Fruit fly (Drosophila melanogaster) whole organism, embryonic: ENCODE data around the gene Uev1A.
A peak's percentile ranks its signal among the peaks of the same experiment; 100 is the strongest.

Source experiments
- Abd-B ChIP-seq: fragments of 200-800 bp; sonication (Bioruptor generic); optimal IDR thresholded peaks from 2 replicates; lab custom pipeline; 2018; ENCODE audit warnings: missing biosample characterization, mild to moderate bottlenecking, missing genetic modification characterization, moderate library complexity
- Atf3 ChIP-seq: fragments of 200-800 bp; sonication (Bioruptor generic); optimal IDR thresholded peaks from 3 replicates; lab custom pipeline; 2016; ENCODE audit warnings: missing biosample characterization, missing genetic modification characterization
- CG10366 ChIP-seq: fragments of 200-800 bp; sonication (Bioruptor generic); IDR thresholded peaks from 2 replicates; pipeline ENCODE4 v1.3.6; 2022; ENCODE audit warnings: missing biosample characterization, missing genetic modification characterization
- CG11560 ChIP-seq: fragments of 200-800 bp; sonication (Bioruptor generic); IDR thresholded peaks from 3 replicates; pipeline ENCODE4 v1.3.6; 2022; ENCODE audit warnings: missing biosample characterization, missing genetic modification characterization
- CG1647 ChIP-seq: fragments of 200-800 bp; sonication (Bioruptor generic); optimal IDR thresholded peaks from 3 replicates; lab custom pipeline; 2016; ENCODE audit warnings: missing biosample characterization, missing genetic modification characterization
- CG16863 ChIP-seq: fragments of 200-800 bp; sonication (Bioruptor generic); optimal IDR thresholded peaks from 3 replicates; lab custom pipeline; 2016; ENCODE audit warnings: missing biosample characterization, missing genetic modification characterization
- CG17359 ChIP-seq: fragments of 200-800 bp; sonication (Bioruptor generic); optimal IDR thresholded peaks from 3 replicates; lab custom pipeline; 2018; ENCODE audit warnings: missing biosample characterization, mild to moderate bottlenecking, missing genetic modification characterization, moderate library complexity
- CG2678 ChIP-seq: fragments of 200-800 bp; sonication (Bioruptor generic); optimal IDR thresholded peaks from 3 replicates; lab custom pipeline; 2019; ENCODE audit warnings: missing biosample characterization, mild to moderate bottlenecking, missing genetic modification characterization, moderate library complexity
- CG33213 ChIP-seq: fragments of 200-800 bp; sonication (Bioruptor generic); optimal IDR thresholded peaks from 3 replicates; lab custom pipeline; 2016; ENCODE audit warnings: missing biosample characterization, missing genetic modification characterization
- CG5245 ChIP-seq: fragments of 200-800 bp; sonication (Bioruptor generic); optimal IDR thresholded peaks from 3 replicates; lab custom pipeline; 2016; ENCODE audit warnings: missing biosample characterization, missing genetic modification characterization
- CG5953 ChIP-seq: fragments of 200-800 bp; sonication (Bioruptor generic); IDR thresholded peaks from 2 replicates; pipeline ENCODE4 v1.3.6; 2022; ENCODE audit warnings: missing biosample characterization, missing genetic modification characterization
- CG7372 ChIP-seq: fragments of 200-800 bp; sonication (Bioruptor generic); IDR thresholded peaks from 2 replicates; pipeline ENCODE4 v1.3.6; 2022; ENCODE audit warnings: missing biosample characterization, missing genetic modification characterization
- CG7556 ChIP-seq: fragments of 200-800 bp; sonication (Bioruptor generic); optimal IDR thresholded peaks from 2 replicates; lab custom pipeline; 2017; ENCODE audit warnings: missing biosample characterization, mild to moderate bottlenecking, missing genetic modification characterization
- CrebB ChIP-seq: fragments of 200-800 bp; sonication (Bioruptor generic); optimal IDR thresholded peaks from 3 replicates; lab custom pipeline; 2018; ENCODE audit warnings: missing biosample characterization, mild to moderate bottlenecking, missing genetic modification characterization
- D19B ChIP-seq: fragments of 200-800 bp; sonication (Bioruptor generic); optimal IDR thresholded peaks from 2 replicates; lab custom pipeline; 2017; ENCODE audit warnings: missing biosample characterization, mild to moderate bottlenecking, missing genetic modification characterization
- Dfd ChIP-seq, 2 experiments: fragments of >200 bp; optimal IDR thresholded peaks; 2 replicates each; lab custom pipeline; 2017; ENCODE audit warnings: missing biosample characterization in 2 of 2, missing genetic modification characterization in 2 of 2
- Dip2 ChIP-seq: fragments of 200-800 bp; sonication (Bioruptor generic); IDR thresholded peaks from 2 replicates; pipeline ENCODE4 v1.3.6; 2022; ENCODE audit warnings: missing biosample characterization, missing genetic modification characterization
- Dref ChIP-seq: fragments of 200-800 bp; sonication (Bioruptor generic); IDR thresholded peaks from 2 replicates; pipeline ENCODE4 v1.3.6; 2022; ENCODE audit warnings: missing biosample characterization, missing genetic modification characterization
- HHEX ChIP-seq: fragments of 200-800 bp; sonication (Bioruptor generic); optimal IDR thresholded peaks from 3 replicates; lab custom pipeline; 2017; ENCODE audit warnings: missing biosample characterization, mild to moderate bottlenecking, missing genetic modification characterization, missing genetic modification reagents
- HmgZ ChIP-seq: fragments of 200-800 bp; sonication (Bioruptor generic); optimal IDR thresholded peaks from 2 replicates; lab custom pipeline; 2018; ENCODE audit warnings: missing biosample characterization, mild to moderate bottlenecking, missing genetic modification characterization
- Jarid2 ChIP-seq: fragments of 200-800 bp; sonication (Bioruptor generic); optimal IDR thresholded peaks from 3 replicates; lab custom pipeline; 2017; ENCODE audit warnings: mild to moderate bottlenecking, missing biosample characterization, missing genetic modification reagents, missing genetic modification characterization
- Lim3 ChIP-seq: fragments of 200-800 bp; sonication (Bioruptor generic); IDR thresholded peaks from 2 replicates; pipeline ENCODE4 v1.3.6; 2022; ENCODE audit warnings: missing biosample characterization, missing genetic modification characterization
- NC2β ChIP-seq: fragments of 200-800 bp; sonication (Bioruptor generic); optimal IDR thresholded peaks from 2 replicates; lab custom pipeline; 2016; ENCODE audit warnings: missing biosample characterization, missing genetic modification characterization
- Side ChIP-seq: fragments of 200-800 bp; sonication (Bioruptor generic); optimal IDR thresholded peaks from 2 replicates; lab custom pipeline; 2016; ENCODE audit warnings: missing biosample characterization, missing genetic modification characterization
- Stat92E ChIP-seq, 3 experiments: fragments of >200 bp in 2 of 3; fragments of 200-800 bp in 1 of 3; sonication (Bioruptor generic) in 1 of 3; optimal IDR thresholded peaks; 2 replicates each; lab custom pipeline; 2017 to 2019; ENCODE audit warnings: missing biosample characterization in 3 of 3, missing genetic modification characterization in 3 of 3, mild to moderate bottlenecking in 1 of 3, moderate library complexity in 1 of 3
- br ChIP-seq: fragments of >200 bp; optimal IDR thresholded peaks from 2 replicates; lab custom pipeline; 2017
- cad ChIP-seq: fragments of >200 bp; optimal IDR thresholded peaks from 2 replicates; lab custom pipeline; 2017; ENCODE audit warnings: missing biosample characterization, missing genetic modification characterization
- cato ChIP-seq: fragments of 200-800 bp; sonication (Bioruptor generic); optimal IDR thresholded peaks from 2 replicates; lab custom pipeline; 2016; ENCODE audit warnings: missing biosample characterization, missing genetic modification characterization, borderline replicate concordance
- cg ChIP-seq: fragments of 200-800 bp; sonication (Bioruptor generic); optimal IDR thresholded peaks from 3 replicates; lab custom pipeline; 2019; ENCODE audit warnings: missing biosample characterization, mild to moderate bottlenecking, missing genetic modification characterization, moderate library complexity
- cwo ChIP-seq: fragments of 200-800 bp; sonication (Bioruptor generic); optimal IDR thresholded peaks from 3 replicates; lab custom pipeline; 2017; ENCODE audit warnings: missing biosample characterization, missing genetic modification characterization, mild to moderate bottlenecking, moderate library complexity, missing genetic modification reagents
- gem ChIP-seq: fragments of 200-800 bp; sonication (Bioruptor generic); optimal IDR thresholded peaks from 2 replicates; lab custom pipeline; 2019; ENCODE audit warnings: missing biosample characterization, mild to moderate bottlenecking, missing genetic modification characterization, moderate library complexity
- gsb-n ChIP-seq: fragments of 200-800 bp; sonication (Bioruptor generic); optimal IDR thresholded peaks from 3 replicates; lab custom pipeline; 2018; ENCODE audit warnings: missing biosample characterization, mild to moderate bottlenecking, missing genetic modification characterization
- gt ChIP-seq: fragments of 200-800 bp; sonication (Bioruptor generic); IDR thresholded peaks from 2 replicates; pipeline ENCODE4 v1.3.6; 2022; ENCODE audit warnings: missing biosample characterization, missing genetic modification characterization
- hth ChIP-seq: fragments of >200 bp; optimal IDR thresholded peaks from 2 replicates; lab custom pipeline; 2017; ENCODE audit warnings: inconsistent platforms
- inv ChIP-seq: fragments of 200-800 bp; sonication (Bioruptor generic); IDR thresholded peaks from 2 replicates; pipeline ENCODE4 v1.3.6; 2022; ENCODE audit warnings: missing biosample characterization, missing genetic modification characterization; ENCODE audit not compliant: partially characterized antibody
- kah ChIP-seq: fragments of 200-800 bp; sonication (Bioruptor generic); optimal IDR thresholded peaks from 2 replicates; lab custom pipeline; 2018; ENCODE audit warnings: missing biosample characterization, mild to moderate bottlenecking, missing genetic modification characterization
- mirr ChIP-seq: fragments of 200-800 bp; sonication (Bioruptor generic); optimal IDR thresholded peaks from 3 replicates; lab custom pipeline; 2018; ENCODE audit warnings: missing biosample characterization, mild to moderate bottlenecking, missing genetic modification characterization
- nom ChIP-seq: fragments of 200-800 bp; sonication (Bioruptor generic); optimal IDR thresholded peaks from 2 replicates; lab custom pipeline; 2017; ENCODE audit warnings: missing biosample characterization, missing genetic modification characterization, mild to moderate bottlenecking, moderate library complexity, missing genetic modification reagents
- otp ChIP-seq: fragments of 200-800 bp; sonication (Bioruptor generic); IDR thresholded peaks from 3 replicates; pipeline ENCODE4, ENCODE4 v1.3.6; 2022; ENCODE audit warnings: missing biosample characterization, missing genetic modification characterization
- pan ChIP-seq, 4 experiments: fragments of >200 bp in 3 of 4; fragments of 200-800 bp in 1 of 4; sonication (Bioruptor generic) in 1 of 4; optimal IDR thresholded peaks in 3 of 4; IDR thresholded peaks in 1 of 4; 2 replicates each; pipeline versions ENCODE4 v1.3.6 to Lab custom; 2017 to 2022; ENCODE audit warnings: missing biosample characterization in 2 of 4, missing genetic modification characterization in 2 of 4, mixed read lengths in 1 of 4
- pnt ChIP-seq: fragments of 200-800 bp; sonication (Bioruptor generic); optimal IDR thresholded peaks from 3 replicates; lab custom pipeline; 2016; ENCODE audit warnings: missing biosample characterization, missing genetic modification characterization
- rib ChIP-seq: fragments of 200-800 bp; sonication (Bioruptor generic); IDR thresholded peaks from 2 replicates; pipeline ENCODE4 v1.3.6; 2022; ENCODE audit warnings: missing biosample characterization, missing genetic modification characterization
- row ChIP-seq: fragments of 200-800 bp; sonication (Bioruptor generic); IDR thresholded peaks from 3 replicates; pipeline ENCODE4 v1.3.6; 2022; ENCODE audit warnings: missing biosample characterization, missing genetic modification characterization
- sens-2 ChIP-seq: fragments of 200-800 bp; sonication (Bioruptor generic); IDR thresholded peaks from 2 replicates; pipeline ENCODE4 v1.3.6; 2022; ENCODE audit warnings: missing biosample characterization, missing genetic modification characterization
- shn ChIP-seq: fragments of 200-800 bp; sonication (Bioruptor generic); optimal IDR thresholded peaks from 3 replicates; lab custom pipeline; 2016; ENCODE audit warnings: missing biosample characterization, missing genetic modification characterization
- sob ChIP-seq: fragments of 200-800 bp; sonication (Bioruptor generic); IDR thresholded peaks from 2 replicates; pipeline ENCODE4 v1.3.6; 2022; ENCODE audit warnings: missing biosample characterization, missing genetic modification characterization
- tup ChIP-seq: fragments of 200-800 bp; sonication (Bioruptor generic); optimal IDR thresholded peaks from 2 replicates; lab custom pipeline; 2016; ENCODE audit warnings: missing biosample characterization, mild to moderate bottlenecking, missing genetic modification characterization, moderate library complexity
- usp ChIP-seq: fragments of >200 bp; optimal IDR thresholded peaks from 2 replicates; lab custom pipeline; 2017; ENCODE audit warnings: missing biosample characterization, missing genetic modification characterization
- zfh2 ChIP-seq: fragments of 200-800 bp; sonication (Bioruptor generic); optimal IDR thresholded peaks from 2 replicates; lab custom pipeline; 2016; ENCODE audit warnings: missing biosample characterization, missing genetic modification characterization

Uev1A gene

DNA sequence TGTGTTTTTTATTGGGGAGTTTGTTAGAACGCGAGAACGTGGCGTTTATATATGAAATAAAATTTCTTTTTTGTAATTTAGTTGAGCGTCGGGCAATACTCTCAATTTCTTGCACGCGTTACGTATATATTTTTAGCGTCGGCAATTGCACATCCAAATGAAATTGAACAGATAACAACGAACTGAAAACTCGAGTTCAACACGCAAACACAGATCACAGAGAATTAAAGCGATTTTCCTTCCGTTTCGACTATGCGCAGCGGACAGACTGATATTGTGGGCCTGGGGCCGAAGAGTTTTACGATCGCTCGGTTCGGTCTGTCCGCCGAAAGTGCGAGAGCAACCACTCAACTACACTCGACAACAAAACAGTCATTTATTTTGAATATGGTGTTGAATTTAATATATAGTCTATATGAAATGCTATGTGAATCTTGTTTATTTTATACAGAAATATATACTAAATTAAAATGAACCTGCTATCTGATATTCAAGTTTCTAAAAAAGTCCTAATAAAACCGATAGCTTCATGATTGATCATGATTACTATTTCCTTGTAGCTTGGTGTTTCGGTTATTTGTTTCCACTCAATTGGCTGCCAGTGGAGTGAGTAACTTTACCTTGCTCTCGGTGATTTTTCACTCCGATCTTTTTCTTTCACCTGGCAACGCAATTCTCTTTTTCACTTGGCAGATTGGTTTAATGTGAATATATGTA lies 10.8 kb downstream of the Uev1A start, which contains the start of gene CG46456 (continued):
- peak; percentile 77 for TF ChIP-seq D19B (GFP tag; lab: Kevin White, UChicago)
- no peak for TF ChIP-seq cad (GFP tag; lab: Kevin White, UChicago)
- TF ChIP-seq Dref (GFP tag; lab: Robert Waterston, UW): no peak
- no peak for TF ChIP-seq Dfd (GFP tag; optimal IDR thresholded peaks at IDR 0.05; lab: Kevin White, UChicago)
- peak; percentile 66; the same call in 2 of the 3 replicates for TF ChIP-seq CG11560 (tag; lab: Robert Waterston, UW)
- TF ChIP-seq CG5953: peak; percentile 66; the same call in 1 of the 2 replicates
- peak; percentile 93 for TF ChIP-seq cwo (GFP tag; lab: Kevin White, UChicago)
- TF ChIP-seq NC2β (GFP tag; lab: Kevin White, UChicago): peak; percentile 47
- peak; percentile 62 for TF ChIP-seq tup (GFP tag; lab: Kevin White, UChicago)
- TF ChIP-seq Dip2: no peak
- TF ChIP-seq sob (GFP tag; lab: Robert Waterston, UW): peak; percentile 92
- TF ChIP-seq CG7372 (GFP tag; lab: Robert Waterston, UW): peak; percentile 89
- TF ChIP-seq gsb-n: peak; percentile 97
- peak; percentile 95 for TF ChIP-seq HHEX (GFP tag; lab: Kevin White, UChicago)
- TF ChIP-seq mirr (GFP tag; lab: Kevin White, UChicago): peak; percentile 79
- peak; percentile 98 for TF ChIP-seq CG2678
- no peak for TF ChIP-seq cg (GFP tag; lab: Kevin White, UChicago)
- TF ChIP-seq gem (tag; lab: Kevin White, UChicago): peak; percentile 98
- TF ChIP-seq CG5245: peak; percentile 75
- TF ChIP-seq kah (GFP tag; lab: Kevin White, UChicago): peak; percentile 89
- TF ChIP-seq otp (GFP tag; lab: Robert Waterston, UW): peak; percentile 76
- no peak for TF ChIP-seq pnt
- peak; percentile 91 for TF ChIP-seq nom (GFP tag; lab: Kevin White, UChicago)
- no peak for TF ChIP-seq pan (optimal IDR thresholded peaks at IDR 0.05; lab: Kevin White, UChicago)
- TF ChIP-seq pan (GFP tag; optimal IDR thresholded peaks at IDR 0.05 in 1 of 2, IDR thresholded peaks at IDR 0.05 in 1 of 2): peak in 1 of 2 experiments; percentile 95
- peak; percentile 27 for TF ChIP-seq Atf3
- TF ChIP-seq rib: peak; percentile 76
- TF ChIP-seq br: no peak
- peak; percentile 42 for TF ChIP-seq CG1647 (GFP tag; lab: Kevin White, UChicago)
- no peak for TF ChIP-seq usp
- peak; percentile 93 for TF ChIP-seq Jarid2 (GFP tag; lab: Kevin White, UChicago)
- TF ChIP-seq Abd-B (GFP tag; lab: Kevin White, UChicago): peak; percentile 85
- peak; percentile 64 for TF ChIP-seq Side
- TF ChIP-seq CG16863 (GFP tag; lab: Kevin White, UChicago): peak; percentile 42
- TF ChIP-seq zfh2 (GFP tag; lab: Kevin White, UChicago): peak; percentile 63
- peak; percentile 97 for TF ChIP-seq CG7556 (GFP tag; lab: Kevin White, UChicago)
- peak; percentile 77 for TF ChIP-seq sens-2 (GFP tag; lab: Robert Waterston, UW)
- no peak for TF ChIP-seq hth (lab: Kevin White, UChicago)
- peak; percentile 75 for TF ChIP-seq cato (GFP tag; lab: Kevin White, UChicago)
- TF ChIP-seq CG17359 (tag; lab: Kevin White, UChicago): peak; percentile 95
- TF ChIP-seq gt (GFP tag; lab: Robert Waterston, UW): no peak
- TF ChIP-seq CG10366 (GFP tag; lab: Robert Waterston, UW): peak; percentile 88
- TF ChIP-seq row: peak; percentile 99
- 0 out of 2 replicates have a peak, but pooled peaks have one; percentile 25 for TF ChIP-seq inv
- TF ChIP-seq HmgZ (tag; lab: Kevin White, UChicago): peak; percentile 96
- peak in 1 of 3 experiments; percentile 93 for TF ChIP-seq Stat92E (GFP tag; optimal IDR thresholded peaks at IDR 0.05; lab: Kevin White, UChicago)
- TF ChIP-seq CG33213 (GFP tag; lab: Kevin White, UChicago): peak; percentile 40
- TF ChIP-seq CrebB (tag; lab: Kevin White, UChicago): peak; percentile 93
- peak; percentile 22 for TF ChIP-seq shn (GFP tag; lab: Kevin White, UChicago)
- TF ChIP-seq Lim3: peak; percentile 31; the same call in 1 of the 2 replicates
